Worm (Caenorhabditis elegans) whole organism, L4 larva: ENCODE measurements around the gene gei-15.
A peak's percentile ranks its signal among the peaks of the same experiment; 100 is the strongest.

Experiments
- Y75B8A.6 ChIP-seq: fragments of 200-800 bp; sonication (Bioruptor generic); IDR thresholded peaks from 2 replicates; pipeline ENCODE4 v1.3.6; 2022; ENCODE audit warnings: missing genetic modification reagents, missing genetic modification characterization, missing compliant biosample characterization
- ama-1 ChIP-seq: fragments of 150-350 bp; optimal IDR thresholded peaks from 2 replicates; lab custom pipeline; 2014; ENCODE audit warnings: inconsistent platforms, mixed read lengths
- ceh-82 ChIP-seq: sonication (generic microtip); optimal IDR thresholded peaks from 2 replicates; lab custom pipeline; 2017; ENCODE audit warnings: missing biosample characterization, missing genetic modification characterization
- cey-2 ChIP-seq: sonication (generic microtip); optimal IDR thresholded peaks from 3 replicates; lab custom pipeline; 2017; ENCODE audit warnings: missing genetic modification characterization, mild to moderate bottlenecking, missing compliant biosample characterization, antibody characterized with exemption, borderline replicate concordance; ENCODE audit not compliant: insufficient read depth
- dpl-1 ChIP-seq: fragments of 150-350 bp; optimal IDR thresholded peaks from 2 replicates; lab custom pipeline; 2014; ENCODE audit warnings: missing biosample characterization, missing genetic modification reagents, missing genetic modification characterization
- dve-1 ChIP-seq: sonication (generic microtip); optimal IDR thresholded peaks from 2 replicates; lab custom pipeline; 2017; ENCODE audit warnings: antibody characterized with exemption, mild to moderate bottlenecking, missing genetic modification characterization, missing compliant biosample characterization; ENCODE audit not compliant: insufficient read depth
- gei-8 ChIP-seq: fragments of 200-800 bp; sonication (Bioruptor generic); optimal IDR thresholded peaks from 2 replicates; lab custom pipeline; 2018; ENCODE audit warnings: mild to moderate bottlenecking, missing genetic modification characterization, missing compliant biosample characterization
- lin-29 ChIP-seq: fragments of 200-800 bp; sonication (Bioruptor generic); IDR thresholded peaks from 2 replicates; pipeline ENCODE4 v1.3.6; 2022; ENCODE audit warnings: missing genetic modification reagents, missing genetic modification characterization, missing compliant biosample characterization
- lin-38 ChIP-seq: fragments of 200-800 bp; sonication (Bioruptor generic); IDR thresholded peaks from 2 replicates; pipeline ENCODE4 v1.3.6; 2022; ENCODE audit warnings: missing genetic modification reagents, missing genetic modification characterization, missing compliant biosample characterization
- lsy-2 ChIP-seq, 2 experiments: fragments of 150-350 bp in 1 of 2; sonication (generic microtip) in 1 of 2; optimal IDR thresholded peaks; 2 replicates each; lab custom pipeline; 2014 to 2017; ENCODE audit warnings: missing biosample characterization in 2 of 2, missing genetic modification characterization in 2 of 2
- madf-9 ChIP-seq: fragments of 200-800 bp; sonication (Bioruptor generic); conservative IDR thresholded peaks from 2 replicates; pipeline ENCODE4 v1.3.6; 2022; ENCODE audit warnings: missing genetic modification reagents, missing genetic modification characterization, missing compliant biosample characterization
- pqm-1 ChIP-seq: sonication (generic microtip); optimal IDR thresholded peaks from 2 replicates; lab custom pipeline; 2017; ENCODE audit warnings: missing biosample characterization, missing genetic modification characterization
- zag-1 ChIP-seq: fragments of 150-350 bp; optimal IDR thresholded peaks from 2 replicates; lab custom pipeline; 2014; ENCODE audit warnings: missing biosample characterization, missing genetic modification characterization

DNA sequence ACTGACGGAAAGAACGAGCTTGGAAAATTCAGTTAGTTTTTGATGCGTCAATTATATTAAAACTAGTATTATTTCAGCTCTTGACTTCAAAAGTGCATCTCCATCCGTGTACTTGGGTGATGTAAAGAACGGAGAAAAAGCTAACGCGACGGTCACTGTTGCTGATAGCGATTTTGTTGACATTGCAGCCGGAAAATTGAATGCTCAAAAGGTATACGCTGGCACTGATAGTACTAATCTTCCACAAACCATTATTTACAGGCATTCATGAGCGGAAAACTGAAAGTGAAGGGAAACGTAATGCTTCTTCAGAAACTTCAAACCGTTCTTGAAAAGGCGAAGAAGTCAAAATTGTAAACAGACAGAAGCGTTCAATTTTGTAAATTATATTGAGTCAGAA lies 3.4 kb downstream of the gei-15 start:
- no peak for TF ChIP-seq cey-2 (tag; lab: Kevin White, UChicago)
- no peak for TF ChIP-seq dpl-1 (GFP tag; lab: Kevin White, UChicago)
- no peak for TF ChIP-seq Y75B8A.6 (GFP tag; lab: Robert Waterston, UW)
- no peak for TF ChIP-seq lsy-2 (tag; optimal IDR thresholded peaks at IDR 0.05; lab: Kevin White, UChicago)
- TF ChIP-seq lin-29 (GFP tag; lab: Robert Waterston, UW): no peak
- TF ChIP-seq dve-1: peak; percentile 21
- peak; percentile 72 for TF ChIP-seq pqm-1
- no peak for TF ChIP-seq ama-1 (lab: Kevin White, UChicago)
- no peak for TF ChIP-seq madf-9 (GFP tag; lab: Robert Waterston, UW)
- no peak for TF ChIP-seq ceh-82 (tag; lab: Kevin White, UChicago)
- TF ChIP-seq zag-1 (tag; lab: Kevin White, UChicago): no peak
- no peak for TF ChIP-seq gei-8 (GFP tag; lab: Kevin White, UChicago)
- no peak for TF ChIP-seq lin-38
